Fruit fly (Drosophila melanogaster) whole organism, wandering third instar larva: ENCODE measurements around the gene Pax.

Experiments
- CG32264 ChIP-seq: fragments of 200-800 bp; sonication (Bioruptor generic); optimal IDR thresholded peaks from 2 replicates; lab custom pipeline; 2016; ENCODE audit warnings: missing biosample characterization, missing genetic modification characterization
- CG9705 ChIP-seq: fragments of 200-800 bp; sonication (Bioruptor generic); optimal IDR thresholded peaks from 2 replicates; lab custom pipeline; 2018; ENCODE audit warnings: missing biosample characterization, mild to moderate bottlenecking, missing genetic modification characterization
- CrebA ChIP-seq: fragments of 200-800 bp; sonication (Bioruptor generic); optimal IDR thresholded peaks from 2 replicates; lab custom pipeline; 2016; ENCODE audit warnings: missing biosample characterization, mild to moderate bottlenecking, missing genetic modification characterization, borderline replicate concordance
- Dfd ChIP-seq: fragments of >200 bp; optimal IDR thresholded peaks from 2 replicates; lab custom pipeline; 2017; ENCODE audit warnings: missing biosample characterization, missing genetic modification characterization
- Dif ChIP-seq: fragments of 200-275, 200-300 bp; sonication (Bioruptor generic); optimal IDR thresholded peaks from 2 replicates; lab custom pipeline; 2018; ENCODE audit warnings: missing biosample characterization, missing genetic modification characterization; ENCODE audit not compliant: partially characterized antibody
- GATAd ChIP-seq: sonication (Bioruptor generic); optimal IDR thresholded peaks from 2 replicates; lab custom pipeline; 2016; ENCODE audit warnings: missing biosample characterization, missing genetic modification characterization
- Hnf4 ChIP-seq: fragments of 200-800 bp; sonication (Bioruptor generic); optimal IDR thresholded peaks from 2 replicates; lab custom pipeline; 2016; ENCODE audit warnings: missing biosample characterization, mild to moderate bottlenecking, missing genetic modification characterization
- Hr78 ChIP-seq: fragments of >200 bp; optimal IDR thresholded peaks from 2 replicates; lab custom pipeline; 2017; ENCODE audit warnings: missing biosample characterization, missing genetic modification characterization
- Hr83 ChIP-seq: fragments of 200-300 bp; sonication (Bioruptor generic); optimal IDR thresholded peaks from 2 replicates; lab custom pipeline; 2016; ENCODE audit warnings: missing biosample characterization, mild to moderate bottlenecking, missing genetic modification characterization, moderate library complexity; ENCODE audit not compliant: poor library complexity, severe bottlenecking
- Jra ChIP-seq: sonication (Bioruptor generic); optimal IDR thresholded peaks from 2 replicates; lab custom pipeline; 2016; ENCODE audit warnings: missing biosample characterization, missing genetic modification characterization
- Mio ChIP-seq: sonication (Bioruptor generic); optimal IDR thresholded peaks from 2 replicates; lab custom pipeline; 2016; ENCODE audit warnings: missing biosample characterization, missing genetic modification characterization
- N ChIP-seq: fragments of >200 bp; optimal IDR thresholded peaks from 2 replicates; lab custom pipeline; 2018; ENCODE audit warnings: missing biosample characterization, missing external identifiers, missing genetic modification characterization
- OdsH ChIP-seq: fragments of 200-800 bp; sonication (Bioruptor generic); optimal IDR thresholded peaks from 2 replicates; lab custom pipeline; 2016; ENCODE audit warnings: missing biosample characterization, mild to moderate bottlenecking, missing genetic modification characterization
- Rel ChIP-seq, 2 experiments: fragments of 200-800 bp; sonication (Bioruptor generic) in 1 of 2; optimal IDR thresholded peaks; 2 replicates in 1 of 2; 3 replicates in 1 of 2; lab custom pipeline; 2016 to 2019; ENCODE audit warnings: mild to moderate bottlenecking in 2 of 2, missing biosample characterization in 2 of 2, missing genetic modification characterization in 2 of 2, moderate library complexity in 1 of 2
- Vsx2 ChIP-seq: fragments of 200-300, 225-300 bp; sonication (Bioruptor generic); optimal IDR thresholded peaks from 2 replicates; lab custom pipeline; 2018; ENCODE audit warnings: missing biosample characterization, missing genetic modification characterization; ENCODE audit not compliant: partially characterized antibody
- br ChIP-seq: fragments of 200-800 bp; sonication (Bioruptor generic); optimal IDR thresholded peaks from 2 replicates; lab custom pipeline; 2016; ENCODE audit warnings: missing biosample characterization, missing genetic modification characterization
- brk ChIP-seq: fragments of 200-800 bp; sonication (Bioruptor generic); optimal IDR thresholded peaks from 2 replicates; lab custom pipeline; 2016; ENCODE audit warnings: missing biosample characterization, mild to moderate bottlenecking, missing genetic modification characterization
- dl ChIP-seq, 2 experiments: fragments of 175-275, 200-275 bp in 1 of 2; fragments of 200-275 bp in 1 of 2; sonication (Bioruptor generic); optimal IDR thresholded peaks; lab custom pipeline; 2018; ENCODE audit warnings: mild to moderate bottlenecking in 2 of 2, missing biosample characterization in 2 of 2, missing genetic modification characterization in 2 of 2, moderate library complexity in 2 of 2; ENCODE audit not compliant: partially characterized antibody in 2 of 2, insufficient read depth in 1 of 2
- dmrt93B ChIP-seq: fragments of 200-800 bp; sonication (Bioruptor generic); optimal IDR thresholded peaks from 2 replicates; lab custom pipeline; 2018; ENCODE audit warnings: missing biosample characterization, mild to moderate bottlenecking, missing genetic modification characterization
- dsf ChIP-seq: sonication (Bioruptor generic); optimal IDR thresholded peaks from 2 replicates; lab custom pipeline; 2016; ENCODE audit warnings: missing biosample characterization, missing genetic modification characterization, borderline replicate concordance
- ey ChIP-seq: fragments of 200-800 bp; sonication (Bioruptor generic); optimal IDR thresholded peaks from 2 replicates; lab custom pipeline; 2016; ENCODE audit warnings: missing biosample characterization, missing genetic modification characterization
- foxo ChIP-seq, 2 experiments: fragments of 200-800 bp; sonication (Bioruptor generic); optimal IDR thresholded peaks; 2 replicates in 1 of 2; 3 replicates in 1 of 2; lab custom pipeline; 2016 to 2017; ENCODE audit warnings: missing biosample characterization in 2 of 2, missing genetic modification characterization in 2 of 2
- fru ChIP-seq: fragments of 200-800 bp; sonication (Bioruptor generic); optimal IDR thresholded peaks from 3 replicates; lab custom pipeline; 2016; ENCODE audit warnings: missing biosample characterization, mild to moderate bottlenecking, missing genetic modification characterization
- h ChIP-seq: fragments of 200-800 bp; sonication (Bioruptor generic); optimal IDR thresholded peaks from 3 replicates; lab custom pipeline; 2016; ENCODE audit warnings: missing biosample characterization, mild to moderate bottlenecking, missing genetic modification characterization
- jim ChIP-seq: fragments of 175-275, 200-325 bp; sonication (Bioruptor generic); optimal IDR thresholded peaks from 2 replicates; lab custom pipeline; 2016; ENCODE audit warnings: missing biosample characterization, mild to moderate bottlenecking, missing genetic modification characterization
- lola ChIP-seq: fragments of >200 bp; optimal IDR thresholded peaks from 2 replicates; lab custom pipeline; 2017; ENCODE audit warnings: missing biosample characterization, missing genetic modification characterization
- pan ChIP-seq: fragments of >200 bp; optimal IDR thresholded peaks from 2 replicates; lab custom pipeline; 2017
- psq ChIP-seq: fragments of 200-800 bp; sonication (Bioruptor generic); optimal IDR thresholded peaks from 3 replicates; lab custom pipeline; 2017; ENCODE audit warnings: missing biosample characterization, mild to moderate bottlenecking, missing genetic modification characterization, moderate library complexity
- rgr ChIP-seq: fragments of 200-800 bp; sonication (Bioruptor generic); optimal IDR thresholded peaks from 3 replicates; lab custom pipeline; 2016; ENCODE audit warnings: missing biosample characterization, mild to moderate bottlenecking, missing genetic modification characterization
- sage ChIP-seq: fragments of 200-800 bp; sonication (Bioruptor generic); optimal IDR thresholded peaks from 2 replicates; lab custom pipeline; 2016; ENCODE audit warnings: missing biosample characterization, mild to moderate bottlenecking, missing genetic modification characterization
- sv ChIP-seq: fragments of 200-800 bp; sonication (Bioruptor generic); optimal IDR thresholded peaks from 3 replicates; lab custom pipeline; 2016; ENCODE audit warnings: missing biosample characterization, missing genetic modification characterization
- tai ChIP-seq: sonication (Bioruptor generic); optimal IDR thresholded peaks from 2 replicates; lab custom pipeline; 2016; ENCODE audit warnings: missing biosample characterization, missing genetic modification characterization
- usp ChIP-seq: fragments of >200 bp; optimal IDR thresholded peaks from 2 replicates; lab custom pipeline; 2017; ENCODE audit warnings: missing biosample characterization, missing genetic modification characterization
- woc ChIP-seq: sonication (Bioruptor generic); optimal IDR thresholded peaks from 2 replicates; lab custom pipeline; 2016; ENCODE audit warnings: missing biosample characterization, mild to moderate bottlenecking, missing genetic modification characterization

Gene Pax

DNA sequence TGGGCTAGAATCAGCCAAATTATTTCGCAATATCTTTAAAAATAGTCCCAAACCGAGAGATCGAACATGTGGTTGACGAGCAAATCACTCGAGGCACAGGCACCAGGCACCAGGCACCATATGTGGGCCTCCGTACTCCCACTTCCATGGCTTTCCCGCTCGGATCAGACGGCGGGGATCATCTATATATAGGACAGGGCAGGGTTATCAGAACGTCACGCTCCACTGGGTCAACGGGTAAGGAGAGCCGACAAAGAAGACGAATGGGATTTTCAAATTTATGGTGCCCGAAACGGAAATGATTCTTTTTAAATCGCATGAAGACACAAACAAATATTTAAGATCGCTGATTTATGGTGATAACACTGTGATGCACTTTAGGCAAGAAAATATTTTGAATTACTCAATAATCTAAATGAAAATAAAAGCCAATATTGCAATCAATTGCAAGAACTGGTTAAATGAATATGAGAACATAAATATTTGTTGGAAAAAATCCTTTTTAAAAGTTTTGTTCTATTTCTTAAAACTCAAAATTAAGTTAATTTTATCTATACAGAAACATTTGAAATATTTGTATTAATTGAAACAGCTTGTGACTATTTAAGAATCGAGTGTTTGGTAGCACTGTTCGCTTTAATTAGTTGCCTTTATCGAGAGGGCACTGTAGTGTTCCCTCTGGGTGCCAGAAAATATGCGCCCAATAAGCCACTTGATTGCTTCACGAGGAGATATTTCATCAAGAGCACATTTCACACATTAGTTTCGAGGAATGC is 13.1 kb downstream of the Pax start:
- no peak for TF ChIP-seq ey
- TF ChIP-seq sv (GFP tag; lab: Kevin White, UChicago), result no peak
- TF ChIP-seq Vsx2, result no peak
- no peak for TF ChIP-seq dsf
- no peak for TF ChIP-seq Rel (GFP tag; optimal IDR thresholded peaks at IDR 0.05; lab: Kevin White, UChicago)
- no peak for TF ChIP-seq Rel (tag; optimal IDR thresholded peaks at IDR 0.05; lab: Kevin White, UChicago)
- no peak for TF ChIP-seq rgr (GFP tag; lab: Kevin White, UChicago)
- no peak for TF ChIP-seq dl (GFP tag; optimal IDR thresholded peaks at IDR 0.05; lab: Kevin White, UChicago; ENCODE audit: insufficient read depth in 1 of 2, partially characterized antibody in 2 of 2)
- TF ChIP-seq sage (GFP tag; lab: Kevin White, UChicago), result no peak
- no peak for TF ChIP-seq dmrt93B (GFP tag; lab: Kevin White, UChicago)
- no peak for TF ChIP-seq psq (GFP tag; lab: Kevin White, UChicago)
- no peak for TF ChIP-seq Hr78 (GFP tag; lab: Kevin White, UChicago)
- TF ChIP-seq tai (GFP tag; lab: Kevin White, UChicago), result no peak
- TF ChIP-seq Hnf4 (GFP tag; lab: Kevin White, UChicago), result no peak
- TF ChIP-seq lola, result no peak
- no peak for TF ChIP-seq Dif (GFP tag; lab: Kevin White, UChicago)
- no peak for TF ChIP-seq jim (GFP tag; lab: Kevin White, UChicago)

DNA sequence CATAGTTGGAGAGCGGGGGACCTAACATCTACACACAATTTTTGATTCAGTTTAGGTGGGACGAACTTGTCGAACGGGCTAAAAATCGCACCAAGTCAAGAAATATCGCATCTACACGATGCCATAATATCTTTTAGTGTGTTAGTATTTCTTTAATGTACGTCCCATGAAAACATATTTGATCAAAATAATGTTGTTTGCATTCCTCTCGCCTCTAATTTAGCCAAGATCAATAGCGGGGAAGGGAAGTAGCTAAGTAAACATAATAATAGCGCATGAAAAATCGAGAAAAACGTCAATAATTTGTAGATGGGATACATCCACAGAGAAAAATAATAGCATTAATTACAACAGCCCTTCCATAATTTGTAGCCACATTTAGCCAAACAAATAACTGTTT is 14.4 kb downstream of the Pax start:
- TF ChIP-seq sage (GFP tag; lab: Kevin White, UChicago), result no peak
- TF ChIP-seq, all 38 proteins: peak for 0

DNA sequence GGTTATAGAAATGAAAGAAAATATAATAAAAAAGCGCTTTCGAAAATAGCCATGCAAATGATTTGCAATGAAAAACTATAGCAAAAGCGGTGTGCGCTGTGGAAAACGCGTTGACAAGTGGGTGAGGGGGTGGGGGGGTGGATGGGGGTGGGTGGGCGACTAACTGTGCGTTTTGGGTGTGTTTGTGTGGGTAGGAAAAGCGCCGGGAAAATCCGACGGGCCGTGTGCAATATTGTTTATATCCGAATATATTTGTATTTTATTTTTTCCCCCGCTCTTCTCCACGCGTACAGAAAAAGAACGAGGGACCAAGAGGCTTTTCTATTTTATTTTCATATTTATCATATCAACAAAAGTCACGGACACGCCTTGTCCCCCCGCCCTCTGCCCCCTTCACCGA is 20.0 kb downstream of the Pax start:
- no peak for TF ChIP-seq CG9705
- TF ChIP-seq dsf, result no peak
- no peak for TF ChIP-seq Dfd (GFP tag; lab: Kevin White, UChicago)
- no peak for TF ChIP-seq lola
- TF ChIP-seq woc (GFP tag; lab: Kevin White, UChicago), result no peak
- no peak for TF ChIP-seq pan (lab: Kevin White, UChicago)
- no peak for TF ChIP-seq N (GFP tag; lab: Kevin White, UChicago)
- no peak for TF ChIP-seq fru (GFP tag; lab: Kevin White, UChicago)
- no peak for TF ChIP-seq Hr83 (GFP tag; lab: Kevin White, UChicago)
- TF ChIP-seq ey, result no peak
- TF ChIP-seq CG32264 (GFP tag; lab: Kevin White, UChicago), result no peak
- TF ChIP-seq Mio (GFP tag; lab: Kevin White, UChicago), result no peak
- TF ChIP-seq OdsH (GFP tag; lab: Kevin White, UChicago), result no peak
- TF ChIP-seq Hr78 (GFP tag; lab: Kevin White, UChicago), result no peak
- no peak for TF ChIP-seq Jra
- TF ChIP-seq brk (GFP tag; lab: Kevin White, UChicago), result no peak
- TF ChIP-seq usp, result no peak
- no peak for TF ChIP-seq Dif (GFP tag; lab: Kevin White, UChicago)
- TF ChIP-seq br (GFP tag; lab: Kevin White, UChicago), result no peak

DNA sequence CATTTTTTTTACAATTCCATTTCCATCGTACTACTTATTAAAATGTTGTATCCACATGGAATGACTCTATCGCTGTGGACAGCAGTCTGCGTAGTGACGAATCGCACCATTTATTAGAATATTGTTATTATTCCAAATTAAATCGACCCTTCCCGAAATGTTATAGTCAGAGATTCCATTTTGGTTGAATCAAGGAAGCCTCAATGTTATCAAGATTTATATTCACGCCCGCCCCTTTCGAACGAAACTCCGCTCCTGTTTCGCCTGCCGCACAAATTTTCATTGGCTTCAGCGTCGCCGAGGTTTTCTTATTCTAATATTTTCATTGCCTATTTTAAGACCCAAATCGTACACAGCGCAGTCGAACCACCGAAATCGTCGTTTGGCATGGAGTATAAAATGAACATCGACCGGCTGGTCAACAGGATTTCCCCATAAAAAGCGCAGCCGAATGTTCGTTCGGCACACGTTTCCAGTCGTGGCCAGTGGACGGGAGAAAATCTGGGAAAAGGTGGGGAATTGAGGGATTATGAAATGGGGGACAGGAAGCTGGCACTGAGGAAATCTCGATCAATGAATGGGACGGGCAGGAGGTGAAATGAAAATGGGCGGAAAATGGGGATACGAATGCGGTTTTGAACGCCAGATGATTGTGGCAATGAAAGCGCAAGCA is 20.6 kb downstream of the Pax start:
- TF ChIP-seq foxo (GFP tag; optimal IDR thresholded peaks at IDR 0.05; lab: Kevin White, UChicago) (no peak), fru (GFP tag; lab: Kevin White, UChicago) (no peak), usp (no peak), psq (GFP tag; lab: Kevin White, UChicago) (no peak), rgr (GFP tag; lab: Kevin White, UChicago) (no peak), pan (lab: Kevin White, UChicago) (no peak), h (GFP tag; lab: Kevin White, UChicago) (no peak), CrebA (GFP tag; lab: Kevin White, UChicago) (no peak), CG32264 (GFP tag; lab: Kevin White, UChicago) (no peak), GATAd (no peak), Mio (GFP tag; lab: Kevin White, UChicago) (no peak), Hr78 (GFP tag; lab: Kevin White, UChicago) (no peak), dsf (no peak)
- TF ChIP-seq, all 38 proteins: peak for 0
